Fruit fly (Drosophila melanogaster): Measurements from ENCODE around the gene CG12177.

The CG12177 gene

DNA sequence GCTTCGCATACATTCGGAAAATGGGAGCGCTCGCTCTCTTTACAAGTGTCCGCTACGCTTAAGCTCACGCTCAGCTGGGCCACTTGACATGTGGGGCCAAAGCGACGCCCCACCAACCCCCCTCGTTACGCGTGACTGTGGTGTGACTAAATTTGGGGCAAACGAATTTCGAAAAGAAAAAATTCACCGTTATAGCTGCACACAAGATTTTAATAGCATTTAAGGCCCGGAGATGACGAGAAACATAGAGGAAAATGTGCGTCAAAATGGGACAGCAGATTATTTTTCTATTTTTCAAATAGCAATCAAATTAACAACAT, 39.6 kb downstream of the CG12177 start:
- TF ChIP-seq Vsx2 (GFP tag; optimal IDR thresholded peaks at IDR 0.05; ENCODE audit: partially characterized antibody) = no peak
- TF ChIP-seq dl (GFP tag; optimal IDR thresholded peaks at IDR 0.05; ENCODE audit: insufficient read depth in 1 of 2, partially characterized antibody in 2 of 2) = peak in 1 of 2 experiments; percentile 13
- TF ChIP-seq Dif (GFP tag; optimal IDR thresholded peaks at IDR 0.05; ENCODE audit: partially characterized antibody) = peak; percentile 42

DNA sequence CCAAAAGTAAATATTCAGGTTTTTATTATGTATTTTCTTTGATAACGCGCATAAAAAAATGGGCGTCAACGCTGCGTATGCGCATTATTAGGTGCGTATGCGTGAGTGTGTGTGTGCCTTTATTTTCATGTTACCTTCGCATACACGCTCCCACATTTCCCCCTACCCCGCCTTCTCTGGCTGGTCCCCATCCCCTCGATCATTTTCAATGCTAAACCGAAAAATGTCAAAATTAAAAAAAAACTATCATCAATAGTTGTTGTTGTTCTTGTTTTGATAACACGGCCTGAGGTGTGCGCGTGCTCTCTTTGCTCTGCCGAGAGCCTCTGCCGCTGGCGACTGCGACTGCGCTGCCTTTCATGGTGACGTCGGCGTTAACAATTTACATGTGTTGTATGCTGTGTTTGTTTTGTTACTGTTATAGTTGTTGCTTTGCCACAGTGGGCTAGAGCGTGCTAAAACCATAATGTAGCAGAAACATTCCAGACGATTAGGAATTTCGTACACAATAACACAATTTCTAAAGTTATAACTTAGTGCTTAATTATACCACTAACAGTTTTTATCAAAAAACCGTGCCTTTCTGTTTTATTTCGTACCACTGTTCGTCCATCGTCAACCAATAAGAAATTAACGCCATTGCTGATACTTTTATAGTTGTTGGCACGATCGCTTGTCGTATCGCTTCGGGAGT, 40.2 kb downstream of the CG12177 start:
- TF ChIP-seq dmrt93B (GFP tag; optimal IDR thresholded peaks at IDR 0.05) = peak; percentile 42
- TF ChIP-seq N (GFP tag; optimal IDR thresholded peaks at IDR 0.05) = no peak
- no peak for TF ChIP-seq Dif (GFP tag; optimal IDR thresholded peaks at IDR 0.05; ENCODE audit: partially characterized antibody)
- peak; percentile 86 for TF ChIP-seq OdsH (GFP tag; optimal IDR thresholded peaks at IDR 0.05)
- peak; percentile 71 for TF ChIP-seq HLH106 (tag; optimal IDR thresholded peaks at IDR 0.05)
- TF ChIP-seq psq (GFP tag; optimal IDR thresholded peaks at IDR 0.05) = peak; percentile 77
- peak; percentile 96 for TF ChIP-seq sv (GFP tag; optimal IDR thresholded peaks at IDR 0.05)
- peak; percentile 96 for TF ChIP-seq fru (GFP tag; optimal IDR thresholded peaks at IDR 0.05)
- TF ChIP-seq CG32264 (GFP tag; optimal IDR thresholded peaks at IDR 0.05) = peak; percentile 69
- TF ChIP-seq ey (GFP tag; optimal IDR thresholded peaks at IDR 0.05) = peak; percentile 91
- TF ChIP-seq Sp1 (GFP tag; optimal IDR thresholded peaks at IDR 0.05) = peak; percentile 73
- no peak for TF ChIP-seq jim (GFP tag; optimal IDR thresholded peaks at IDR 0.05)
- TF ChIP-seq CrebA (GFP tag; optimal IDR thresholded peaks at IDR 0.05; ENCODE audit: borderline replicate concordance) = peak; percentile 69
- TF ChIP-seq brk (GFP tag; optimal IDR thresholded peaks at IDR 0.05) = peak; percentile 68
- no peak for TF ChIP-seq Abd-B (GFP tag; optimal IDR thresholded peaks at IDR 0.05)
- no peak for TF ChIP-seq pan (optimal IDR thresholded peaks at IDR 0.05)
- TF ChIP-seq br (GFP tag; optimal IDR thresholded peaks at IDR 0.05) = peak; percentile 92
- peak; percentile 66 to 89 for TF ChIP-seq foxo (GFP tag; optimal IDR thresholded peaks at IDR 0.05)
- peak; percentile 82 for TF ChIP-seq sage (GFP tag; optimal IDR thresholded peaks at IDR 0.05)
- TF ChIP-seq GATAd (GFP tag; optimal IDR thresholded peaks at IDR 0.05) = no peak
- TF ChIP-seq dsf (GFP tag; optimal IDR thresholded peaks at IDR 0.05; ENCODE audit: borderline replicate concordance) = peak; percentile 8
- TF ChIP-seq Mio (GFP tag; optimal IDR thresholded peaks at IDR 0.05) = peak; percentile 45
- TF ChIP-seq rgr (GFP tag; optimal IDR thresholded peaks at IDR 0.05) = peak; percentile 89
- peak; percentile 21 for TF ChIP-seq CG9705 (GFP tag; optimal IDR thresholded peaks at IDR 0.05)
- peak; percentile 87 for TF ChIP-seq Hnf4 (GFP tag; optimal IDR thresholded peaks at IDR 0.05)
- TF ChIP-seq Vsx2 (GFP tag; optimal IDR thresholded peaks at IDR 0.05; ENCODE audit: partially characterized antibody) = no peak
- TF ChIP-seq dl (GFP tag; optimal IDR thresholded peaks at IDR 0.05; ENCODE audit: insufficient read depth in 1 of 2, partially characterized antibody in 2 of 2) = no peak
- TF ChIP-seq h (GFP tag; optimal IDR thresholded peaks at IDR 0.05) = peak; percentile 94
- TF ChIP-seq Jra (GFP tag; optimal IDR thresholded peaks at IDR 0.05) = peak; percentile 21
- TF ChIP-seq lola (GFP tag; optimal IDR thresholded peaks at IDR 0.05) = no peak
- peak; percentile 77 for TF ChIP-seq Rel (GFP tag; optimal IDR thresholded peaks at IDR 0.05)
- TF ChIP-seq Rel (tag; optimal IDR thresholded peaks at IDR 0.05) = no peak
- TF ChIP-seq Hr83 (GFP tag; optimal IDR thresholded peaks at IDR 0.05; ENCODE audit: poor library complexity, severe bottlenecking) = peak; percentile 5
- no peak for TF ChIP-seq usp (GFP tag; optimal IDR thresholded peaks at IDR 0.05)
- TF ChIP-seq woc (GFP tag; optimal IDR thresholded peaks at IDR 0.05) = peak; percentile 74
- TF ChIP-seq Dfd (GFP tag; optimal IDR thresholded peaks at IDR 0.05) = no peak
- TF ChIP-seq Hr78 (GFP tag; optimal IDR thresholded peaks at IDR 0.05) = no peak
- TF ChIP-seq tai (GFP tag; optimal IDR thresholded peaks at IDR 0.05) = peak; percentile 62
- no peak for TF ChIP-seq Myc (optimal IDR thresholded peaks at IDR 0.05)

DNA sequence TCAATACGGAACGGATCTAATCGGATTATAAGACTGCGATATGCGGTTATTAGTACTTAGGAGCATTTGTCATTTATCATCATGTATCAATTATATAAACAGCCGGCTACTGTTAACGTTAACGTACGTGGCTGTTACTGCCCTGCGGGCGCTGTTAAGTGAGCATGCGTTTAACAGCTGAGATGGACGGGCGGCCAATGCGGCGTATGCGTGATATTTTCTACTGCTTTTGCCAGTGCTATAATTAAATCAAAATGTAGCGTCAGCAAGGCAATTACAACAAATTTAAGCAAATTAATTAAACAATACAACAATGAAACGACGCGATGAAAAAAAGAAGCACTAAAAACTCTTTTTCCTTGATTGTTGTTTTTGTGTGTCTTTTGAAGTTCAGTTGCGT, 42.7 kb downstream of the CG12177 start:
- TF ChIP-seq dmrt93B (GFP tag; optimal IDR thresholded peaks at IDR 0.05) (no peak), Rel (GFP tag; optimal IDR thresholded peaks at IDR 0.05) (no peak), Rel (tag; optimal IDR thresholded peaks at IDR 0.05) (peak; percentile 30)

All from whole organism, wandering third instar larva.